Fruit fly (Drosophila melanogaster) whole organism, embryonic: ENCODE results near the gene Tpst.

Experiments used
- Aef1 ChIP-seq: fragments of 200-800 bp; sonication (Bioruptor generic); IDR thresholded peaks from 3 replicates; pipeline ENCODE4 v1.3.6; 2022; ENCODE audit warnings: missing biosample characterization, missing genetic modification characterization
- Awh ChIP-seq: fragments of 200-800 bp; sonication (Bioruptor generic); IDR thresholded peaks from 2 replicates; pipeline ENCODE4, ENCODE4 v1.3.6; 2022; ENCODE audit warnings: missing biosample characterization, missing genetic modification characterization
- BEAF-32 ChIP-seq: fragments of 200-800 bp; sonication (Bioruptor generic); optimal IDR thresholded peaks from 3 replicates; lab custom pipeline; 2017; ENCODE audit warnings: missing biosample characterization, missing genetic modification characterization, mild to moderate bottlenecking, moderate library complexity, missing genetic modification reagents
- CG10267 ChIP-seq: fragments of 200-800 bp; sonication (Bioruptor generic); optimal IDR thresholded peaks from 2 replicates; lab custom pipeline; 2018; ENCODE audit warnings: missing biosample characterization, mild to moderate bottlenecking, missing genetic modification characterization, moderate library complexity
- CG10274 ChIP-seq: fragments of 200-800 bp; sonication (Bioruptor generic); optimal IDR thresholded peaks from 3 replicates; lab custom pipeline; 2017; ENCODE audit warnings: missing biosample characterization, mild to moderate bottlenecking, missing genetic modification characterization
- CG11085 ChIP-seq: fragments of 200-800 bp; sonication (Bioruptor generic); IDR thresholded peaks from 2 replicates; pipeline ENCODE4 v1.3.6; 2022; ENCODE audit warnings: missing biosample characterization, missing genetic modification characterization
- CG11247 ChIP-seq: fragments of 200-800 bp; sonication (Bioruptor generic); IDR thresholded peaks from 2 replicates; pipeline ENCODE4 v1.3.6; 2022; ENCODE audit warnings: missing biosample characterization, missing genetic modification characterization
- CG11504 ChIP-seq: fragments of 200-800 bp; sonication (Bioruptor generic); optimal IDR thresholded peaks from 3 replicates; lab custom pipeline; 2019; ENCODE audit warnings: missing biosample characterization, mild to moderate bottlenecking, missing genetic modification characterization, moderate library complexity
- CG14860 ChIP-seq: fragments of 200-800 bp; sonication (Bioruptor generic); IDR thresholded peaks from 3 replicates; pipeline ENCODE4 v1.3.6; 2022; ENCODE audit warnings: missing biosample characterization, missing genetic modification characterization; ENCODE audit not compliant: partially characterized antibody
- CG15514 ChIP-seq: fragments of 200-800 bp; sonication (Bioruptor generic); optimal IDR thresholded peaks from 3 replicates; lab custom pipeline; 2017; ENCODE audit warnings: missing biosample characterization, missing genetic modification characterization, mild to moderate bottlenecking, moderate library complexity, missing genetic modification reagents
- CG16815 ChIP-seq: fragments of 200-800 bp; sonication (Bioruptor generic); optimal IDR thresholded peaks from 3 replicates; lab custom pipeline; 2017; ENCODE audit warnings: missing biosample characterization, mild to moderate bottlenecking, missing genetic modification characterization
- CG18599 ChIP-seq: fragments of 200-800 bp; sonication (Bioruptor generic); optimal IDR thresholded peaks from 3 replicates; lab custom pipeline; 2017; ENCODE audit warnings: missing biosample characterization, missing genetic modification characterization, mild to moderate bottlenecking, moderate library complexity, missing genetic modification reagents
- CG18619 ChIP-seq: fragments of 200-800 bp; sonication (Bioruptor generic); optimal IDR thresholded peaks from 3 replicates; lab custom pipeline; 2017; ENCODE audit warnings: missing biosample characterization, mild to moderate bottlenecking, missing genetic modification characterization
- CG2116 ChIP-seq: fragments of 200-800 bp; sonication (Bioruptor generic); optimal IDR thresholded peaks from 3 replicates; lab custom pipeline; 2018; ENCODE audit warnings: missing biosample characterization, mild to moderate bottlenecking, missing genetic modification characterization
- CG2129 ChIP-seq: fragments of 200-800 bp; sonication (Bioruptor generic); IDR thresholded peaks from 2 replicates; pipeline ENCODE4 v1.3.6; 2022; ENCODE audit warnings: missing biosample characterization, missing genetic modification characterization; ENCODE audit not compliant: partially characterized antibody
- CG30403 ChIP-seq: fragments of 200-800 bp; sonication (Bioruptor generic); optimal IDR thresholded peaks from 3 replicates; lab custom pipeline; 2016; ENCODE audit warnings: missing biosample characterization, missing genetic modification characterization
- CG32532 ChIP-seq: fragments of 200-800 bp; sonication (Bioruptor generic); IDR thresholded peaks from 2 replicates; pipeline ENCODE4 v1.3.6; 2022; ENCODE audit warnings: missing biosample characterization, missing genetic modification characterization
- CG3407 ChIP-seq: fragments of 200-800 bp; sonication (Bioruptor generic); optimal IDR thresholded peaks from 2 replicates; lab custom pipeline; 2018; ENCODE audit warnings: missing biosample characterization, mild to moderate bottlenecking, missing genetic modification characterization
- CG4617 ChIP-seq: fragments of 200-800 bp; sonication (Bioruptor generic); optimal IDR thresholded peaks from 3 replicates; lab custom pipeline; 2016; ENCODE audit warnings: missing biosample characterization, missing genetic modification characterization, borderline replicate concordance
- CG4707 ChIP-seq: fragments of 200-800 bp; sonication (Bioruptor generic); optimal IDR thresholded peaks from 2 replicates; lab custom pipeline; 2018; ENCODE audit warnings: missing biosample characterization, mild to moderate bottlenecking, missing genetic modification characterization, moderate library complexity
- CG5245 ChIP-seq: fragments of 200-800 bp; sonication (Bioruptor generic); optimal IDR thresholded peaks from 3 replicates; lab custom pipeline; 2016; ENCODE audit warnings: missing biosample characterization, missing genetic modification characterization
- CG6654 ChIP-seq: fragments of 200-800 bp; sonication (Bioruptor generic); optimal IDR thresholded peaks from 2 replicates; lab custom pipeline; 2017; ENCODE audit warnings: missing biosample characterization, mild to moderate bottlenecking, missing genetic modification characterization
- CG6765 ChIP-seq: fragments of 200-800 bp; sonication (Bioruptor generic); optimal IDR thresholded peaks from 3 replicates; lab custom pipeline; 2017; ENCODE audit warnings: missing biosample characterization, mild to moderate bottlenecking, missing genetic modification characterization
- CG7928 ChIP-seq: fragments of 200-800 bp; sonication (Bioruptor generic); optimal IDR thresholded peaks from 2 replicates; lab custom pipeline; 2017; ENCODE audit warnings: missing biosample characterization, mild to moderate bottlenecking, missing genetic modification characterization
- CG8089 ChIP-seq: fragments of 200-800 bp; sonication (Bioruptor generic); optimal IDR thresholded peaks from 3 replicates; lab custom pipeline; 2016; ENCODE audit warnings: missing biosample characterization, missing genetic modification characterization
- Dbx ChIP-seq: fragments of 200-800 bp; sonication (Bioruptor generic); IDR thresholded peaks from 3 replicates; pipeline ENCODE4 v1.3.6; 2022; ENCODE audit warnings: missing biosample characterization, missing genetic modification characterization
- Dek ChIP-seq: fragments of 200-800 bp; sonication (Bioruptor generic); optimal IDR thresholded peaks from 3 replicates; lab custom pipeline; 2019; ENCODE audit warnings: missing biosample characterization, mild to moderate bottlenecking, missing genetic modification characterization, moderate library complexity
- Elba2 ChIP-seq: fragments of 200-800 bp; sonication (Bioruptor generic); optimal IDR thresholded peaks from 3 replicates; lab custom pipeline; 2016; ENCODE audit warnings: missing biosample characterization, missing genetic modification characterization
- HLHmδ ChIP-seq: fragments of 200-800 bp; sonication (Bioruptor generic); optimal IDR thresholded peaks from 2 replicates; lab custom pipeline; 2018; ENCODE audit warnings: missing biosample characterization, mild to moderate bottlenecking, missing genetic modification characterization, moderate library complexity
- Hr3 ChIP-seq: fragments of 200-800 bp; sonication (Bioruptor generic); optimal IDR thresholded peaks from 3 replicates; lab custom pipeline; 2016; ENCODE audit warnings: missing biosample characterization, missing genetic modification characterization
- Pdp1 ChIP-seq, 2 experiments: fragments of 200-800 bp; sonication (Bioruptor generic); optimal IDR thresholded peaks; 3 replicates each; lab custom pipeline; 2016; ENCODE audit warnings: missing biosample characterization in 2 of 2, missing genetic modification characterization in 2 of 2, mild to moderate bottlenecking in 1 of 2, moderate library complexity in 1 of 2
- bab2 ChIP-seq: fragments of 200-800 bp; sonication (Bioruptor generic); optimal IDR thresholded peaks from 2 replicates; lab custom pipeline; 2016; ENCODE audit warnings: missing biosample characterization, missing genetic modification characterization
- chif ChIP-seq, 2 experiments: fragments of 200-800 bp; sonication (Bioruptor generic); optimal IDR thresholded peaks; 3 replicates each; lab custom pipeline; 2016; ENCODE audit warnings: missing biosample characterization in 2 of 2, missing genetic modification characterization in 2 of 2
- cwo ChIP-seq: fragments of 200-800 bp; sonication (Bioruptor generic); optimal IDR thresholded peaks from 3 replicates; lab custom pipeline; 2017; ENCODE audit warnings: missing biosample characterization, missing genetic modification characterization, mild to moderate bottlenecking, moderate library complexity, missing genetic modification reagents
- disco-r ChIP-seq: fragments of 200-800 bp; sonication (Bioruptor generic); optimal IDR thresholded peaks from 2 replicates; lab custom pipeline; 2016; ENCODE audit warnings: missing biosample characterization, missing genetic modification characterization
- dmrt11E ChIP-seq: fragments of 200-800 bp; sonication (Bioruptor generic); optimal IDR thresholded peaks from 3 replicates; lab custom pipeline; 2018; ENCODE audit warnings: missing biosample characterization, mild to moderate bottlenecking, missing genetic modification characterization, moderate library complexity
- emc ChIP-seq: fragments of 200-800 bp; sonication (Bioruptor generic); optimal IDR thresholded peaks from 2 replicates; lab custom pipeline; 2016; ENCODE audit warnings: missing biosample characterization, missing genetic modification characterization
- gce ChIP-seq: fragments of 200-800 bp; sonication (Bioruptor generic); IDR thresholded peaks from 3 replicates; pipeline ENCODE4 v1.3.6; 2022; ENCODE audit warnings: missing biosample characterization, missing genetic modification characterization
- gsb-n ChIP-seq: fragments of 200-800 bp; sonication (Bioruptor generic); optimal IDR thresholded peaks from 3 replicates; lab custom pipeline; 2018; ENCODE audit warnings: missing biosample characterization, mild to moderate bottlenecking, missing genetic modification characterization
- ind ChIP-seq: fragments of 200-800 bp; sonication (Bioruptor generic); optimal IDR thresholded peaks from 3 replicates; lab custom pipeline; 2016; ENCODE audit warnings: missing biosample characterization, missing genetic modification characterization
- nom ChIP-seq: fragments of 200-800 bp; sonication (Bioruptor generic); optimal IDR thresholded peaks from 2 replicates; lab custom pipeline; 2017; ENCODE audit warnings: missing biosample characterization, missing genetic modification characterization, mild to moderate bottlenecking, moderate library complexity, missing genetic modification reagents
- repo ChIP-seq: fragments of 200-800 bp; sonication (Bioruptor generic); optimal IDR thresholded peaks from 2 replicates; lab custom pipeline; 2016; ENCODE audit warnings: missing biosample characterization, missing genetic modification characterization
- sens-2 ChIP-seq: fragments of 200-800 bp; sonication (Bioruptor generic); IDR thresholded peaks from 2 replicates; pipeline ENCODE4 v1.3.6; 2022; ENCODE audit warnings: missing biosample characterization, missing genetic modification characterization
- sna ChIP-seq: fragments of 200-800 bp; sonication (Bioruptor generic); IDR thresholded peaks from 2 replicates; pipeline ENCODE4 v1.3.6; 2022; ENCODE audit warnings: missing biosample characterization, missing genetic modification characterization; ENCODE audit not compliant: partially characterized antibody
- stc ChIP-seq: fragments of 200-800 bp; sonication (Bioruptor generic); IDR thresholded peaks from 2 replicates; pipeline ENCODE4 v1.3.6; 2022; ENCODE audit warnings: missing biosample characterization, missing genetic modification characterization
- trh ChIP-seq: fragments of 200-800 bp; sonication (Bioruptor generic); optimal IDR thresholded peaks from 2 replicates; lab custom pipeline; 2016; ENCODE audit warnings: missing biosample characterization, missing genetic modification characterization
- z ChIP-seq: fragments of 200-800 bp; sonication (Bioruptor generic); IDR thresholded peaks from 3 replicates; pipeline ENCODE4 v1.3.6; 2022; ENCODE audit warnings: missing biosample characterization, missing genetic modification characterization
- zfh2 ChIP-seq: fragments of 200-800 bp; sonication (Bioruptor generic); optimal IDR thresholded peaks from 2 replicates; lab custom pipeline; 2016; ENCODE audit warnings: missing biosample characterization, missing genetic modification characterization

Tpst gene

dm6 chrX:13641115-13641890 lies 77.7 kb downstream of the Tpst start (continued):
- no peak for TF ChIP-seq CG14860 (GFP tag; lab: Robert Waterston, UW)
- TF ChIP-seq dmrt11E (tag; lab: Kevin White, UChicago) = peak; percentile 81
- TF ChIP-seq disco-r (GFP tag; lab: Kevin White, UChicago) = peak; percentile 87
- TF ChIP-seq cwo (GFP tag; lab: Kevin White, UChicago) = peak; percentile 86
- peak; percentile 94 for TF ChIP-seq Dek (tag; lab: Kevin White, UChicago)
- TF ChIP-seq BEAF-32 (GFP tag; lab: Kevin White, UChicago) = peak; percentile 13
- peak; percentile 70 for TF ChIP-seq CG6654 (GFP tag; lab: Kevin White, UChicago)
- peak; percentile 95 for TF ChIP-seq CG32532 (GFP tag; lab: Robert Waterston, UW)
- TF ChIP-seq Hr3 (GFP tag; lab: Kevin White, UChicago) = peak; percentile 91
- TF ChIP-seq CG18599 (GFP tag; lab: Kevin White, UChicago) = peak; percentile 94
- peak; percentile 89 for TF ChIP-seq CG11085 (GFP tag; lab: Robert Waterston, UW)
- peak; percentile 84 for TF ChIP-seq CG5245 (GFP tag; lab: Kevin White, UChicago)
- TF ChIP-seq zfh2 (GFP tag; lab: Kevin White, UChicago) = peak; percentile 96
- TF ChIP-seq CG2116 = peak; percentile 69
- peak; percentile 61; the same call in 2 of the 3 replicates for TF ChIP-seq z (GFP tag; lab: Robert Waterston, UW)
- peak; percentile 81 for TF ChIP-seq CG3407 (GFP tag; lab: Kevin White, UChicago)
- TF ChIP-seq nom (GFP tag; lab: Kevin White, UChicago) = peak; percentile 76
- peak; percentile 93 for TF ChIP-seq CG8089 (GFP tag; lab: Kevin White, UChicago)
- peak; percentile 33 for TF ChIP-seq Elba2
- TF ChIP-seq CG2129 (GFP tag; lab: Robert Waterston, UW) = no peak
- TF ChIP-seq CG11504 = peak; percentile 94
- peak; percentile 94 for TF ChIP-seq emc (GFP tag; lab: Kevin White, UChicago)
- peak; percentile 95 to 96 for TF ChIP-seq chif (GFP tag; optimal IDR thresholded peaks at IDR 0.05; lab: Kevin White, UChicago)
- TF ChIP-seq CG4617 (GFP tag; lab: Kevin White, UChicago) = peak; percentile 78
- peak; percentile 95 for TF ChIP-seq CG30403 (GFP tag; lab: Kevin White, UChicago)
- TF ChIP-seq CG18619 = peak; percentile 93
- peak; percentile 88 for TF ChIP-seq sens-2
- peak; percentile 87 for TF ChIP-seq CG6765 (GFP tag; lab: Kevin White, UChicago)
- peak; percentile 83 for TF ChIP-seq CG10274
- TF ChIP-seq CG15514 = peak; percentile 86
- TF ChIP-seq repo (GFP tag; lab: Kevin White, UChicago) = peak; percentile 94
- TF ChIP-seq HLHmδ (GFP tag; lab: Kevin White, UChicago) = no peak
- peak; percentile 51 for TF ChIP-seq CG4707 (GFP tag; lab: Kevin White, UChicago)
- peak; percentile 51 for TF ChIP-seq CG7928 (GFP tag; lab: Kevin White, UChicago)
- TF ChIP-seq CG10267 (tag; lab: Kevin White, UChicago) = peak; percentile 82
- peak; percentile 95 for TF ChIP-seq Dbx
- TF ChIP-seq ind (GFP tag; lab: Kevin White, UChicago) = peak; percentile 94
- TF ChIP-seq sna (GFP tag; lab: Robert Waterston, UW) = no peak
- peak; percentile 84 for TF ChIP-seq CG16815 (GFP tag; lab: Kevin White, UChicago)
- TF ChIP-seq CG11247 (GFP tag; lab: Robert Waterston, UW) = peak; percentile 89
- TF ChIP-seq Awh (GFP tag; lab: Robert Waterston, UW) = peak; percentile 91
- TF ChIP-seq stc (GFP tag; lab: Robert Waterston, UW) = peak; percentile 87
- TF ChIP-seq Aef1 (GFP tag; lab: Robert Waterston, UW) = peak; percentile 91
- peak; percentile 96 for TF ChIP-seq bab2 (GFP tag; lab: Kevin White, UChicago)
- TF ChIP-seq gsb-n (tag; lab: Kevin White, UChicago) = peak; percentile 69
- peak; percentile 93 to 96 for TF ChIP-seq Pdp1 (GFP tag; optimal IDR thresholded peaks at IDR 0.05; lab: Kevin White, UChicago)
- peak; percentile 88 for TF ChIP-seq trh (GFP tag; lab: Kevin White, UChicago)
- peak; percentile 81 for TF ChIP-seq gce (GFP tag; lab: Robert Waterston, UW)
